Worm (Caenorhabditis elegans) whole organism, midembryonic: ENCODE data around the gene AH9.4.

Source experiments
- T22C8.4 ChIP-seq: fragments of 200-800 bp; sonication (Bioruptor generic); IDR thresholded peaks from 2 replicates; pipeline ENCODE4 v1.3.6; 2022; ENCODE audit warnings: missing genetic modification characterization, missing compliant biosample characterization
- cog-1 ChIP-seq: sonication (generic microtip); optimal IDR thresholded peaks from 2 replicates; lab custom pipeline; 2016; ENCODE audit warnings: missing genetic modification characterization, missing compliant biosample characterization
- flt-1 ChIP-seq: fragments of 200-800 bp; sonication (Bioruptor generic); IDR thresholded peaks from 2 replicates; pipeline ENCODE4 v1.3.6; 2022; ENCODE audit warnings: missing genetic modification characterization, missing compliant biosample characterization
- klf-2 ChIP-seq: fragments of 200-800 bp; sonication (Bioruptor generic); conservative IDR thresholded peaks from 2 replicates; pipeline ENCODE4 v1.3.6; 2022; ENCODE audit warnings: missing genetic modification reagents, missing genetic modification characterization, missing compliant biosample characterization
- med-1 ChIP-seq: sonication (generic microtip); optimal IDR thresholded peaks from 2 replicates; lab custom pipeline; 2017; ENCODE audit warnings: missing genetic modification characterization, mild to moderate bottlenecking, missing compliant biosample characterization, antibody characterized with exemption, missing genetic modification reagents; ENCODE audit not compliant: insufficient read depth
- ref-1 ChIP-seq: fragments of 200-800 bp; sonication (Bioruptor generic); conservative IDR thresholded peaks from 2 replicates; pipeline ENCODE4 v1.3.6; 2022; ENCODE audit warnings: missing genetic modification reagents, missing genetic modification characterization, missing compliant biosample characterization
- tab-1 ChIP-seq: fragments of 200-800 bp; sonication (Bioruptor generic); IDR thresholded peaks from 2 replicates; pipeline ENCODE4 v1.3.6; 2022; ENCODE audit warnings: missing genetic modification characterization, missing compliant biosample characterization
- ztf-23 ChIP-seq: fragments of 200-800 bp; sonication (Bioruptor generic); IDR thresholded peaks from 2 replicates; pipeline ENCODE4 v1.3.6; 2022; ENCODE audit warnings: missing genetic modification reagents, missing genetic modification characterization, missing compliant biosample characterization
- ztf-29 ChIP-seq: fragments of 200-800 bp; sonication (Bioruptor generic); IDR thresholded peaks from 2 replicates; pipeline ENCODE4 v1.3.6; 2022; ENCODE audit warnings: missing genetic modification reagents, missing genetic modification characterization, missing compliant biosample characterization

The AH9.4 gene

ce11 chrX:2265069-2265468 is 9.1 kb downstream of the AH9.4 start:
- TF ChIP-seq flt-1 (GFP tag; lab: Robert Waterston, UW): no peak
- TF ChIP-seq klf-2 (GFP tag; lab: Robert Waterston, UW): no peak
- TF ChIP-seq med-1 (GFP tag; lab: Kevin White, UChicago): no peak
- TF ChIP-seq ref-1: no peak
- TF ChIP-seq ztf-29 (GFP tag; lab: Robert Waterston, UW): no peak
- no peak for TF ChIP-seq cog-1 (tag; lab: Kevin White, UChicago)
- TF ChIP-seq T22C8.4 (GFP tag; lab: Robert Waterston, UW): no peak
- TF ChIP-seq tab-1 (GFP tag; lab: Robert Waterston, UW): no peak
- TF ChIP-seq ztf-23: no peak

DNA sequence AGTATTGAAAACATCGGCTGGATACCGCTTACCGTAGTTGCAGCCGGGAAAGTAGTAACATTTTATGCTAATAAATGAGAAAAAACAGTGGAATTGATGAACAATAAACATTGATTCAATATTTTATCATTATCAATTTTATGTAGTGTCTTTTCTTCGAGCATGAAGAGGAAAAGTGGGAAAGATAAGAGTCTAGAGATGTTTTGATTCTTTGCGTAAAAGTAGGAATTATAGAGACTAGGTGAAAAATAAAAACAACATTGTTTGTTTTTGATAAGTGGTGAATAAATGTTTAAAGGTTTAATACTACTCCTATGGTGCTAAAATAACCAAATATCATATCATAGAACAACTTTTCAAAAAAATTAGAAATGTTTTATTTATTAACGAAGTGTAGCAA is 11.7 kb downstream of the AH9.4 start:
- no peak for TF ChIP-seq tab-1 (GFP tag; lab: Robert Waterston, UW)
- TF ChIP-seq T22C8.4 (GFP tag; lab: Robert Waterston, UW): no peak
- TF ChIP-seq klf-2 (GFP tag; lab: Robert Waterston, UW): no peak
- no peak for TF ChIP-seq ztf-29 (GFP tag; lab: Robert Waterston, UW)
- TF ChIP-seq ref-1: no peak
- TF ChIP-seq med-1 (GFP tag; lab: Kevin White, UChicago): no peak
- TF ChIP-seq cog-1 (tag; lab: Kevin White, UChicago): no peak
- TF ChIP-seq flt-1 (GFP tag; lab: Robert Waterston, UW): no peak
- no peak for TF ChIP-seq ztf-23

ce11 chrX:2261003-2261402 is 13.1 kb downstream of the AH9.4 start, which contains the start of gene AH9.3:
AH9.3 (minus strand) TSS chrX:2261103.
- TF ChIP-seq med-1 (GFP tag; lab: Kevin White, UChicago) (no peak), tab-1 (GFP tag; lab: Robert Waterston, UW) (no peak), klf-2 (GFP tag; lab: Robert Waterston, UW) (no peak), T22C8.4 (GFP tag; lab: Robert Waterston, UW) (no peak), ztf-23 (no peak), cog-1 (tag; lab: Kevin White, UChicago) (no peak)

ce11 chrX:2258404-2258803 is 15.7 kb downstream of the AH9.4 start:
- TF ChIP-seq cog-1 (tag; lab: Kevin White, UChicago) (no peak), flt-1 (GFP tag; lab: Robert Waterston, UW) (no peak), med-1 (GFP tag; lab: Kevin White, UChicago) (no peak)

DNA sequence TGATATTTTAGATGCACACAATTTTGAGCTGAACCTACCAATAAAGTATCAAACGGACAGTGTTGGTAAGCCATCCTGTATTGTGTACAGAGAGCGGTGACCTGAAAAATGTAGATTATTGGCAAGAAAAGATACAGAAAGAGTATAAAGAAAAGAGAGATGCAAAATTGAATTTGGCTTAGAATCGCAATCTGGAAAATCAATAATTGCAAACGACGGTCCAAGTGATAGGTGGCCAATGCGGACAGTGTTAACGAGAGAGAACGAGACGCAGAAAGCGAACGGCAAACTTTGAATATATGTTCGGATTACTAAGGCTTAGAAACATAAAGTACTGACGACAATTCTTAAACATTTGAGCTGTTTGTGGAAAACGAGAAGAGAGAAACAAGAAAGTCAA is 16.1 kb downstream of the AH9.4 start, which contains the start of gene crn-4:
crn-4 (minus strand) TSS at position 101 of the 400 bp plus-strand sequence.
- no peak for TF ChIP-seq tab-1 (GFP tag; lab: Robert Waterston, UW)

ce11 chrX:2246908-2247307 is 27.2 kb downstream of the AH9.4 start, which contains the start of gene AH9.1:
AH9.1 (minus strand) TSS chrX:2247008.
- TF ChIP-seq ztf-23: no peak
- TF ChIP-seq med-1 (GFP tag; lab: Kevin White, UChicago): no peak
- TF ChIP-seq klf-2 (GFP tag; lab: Robert Waterston, UW): no peak
- TF ChIP-seq tab-1 (GFP tag; lab: Robert Waterston, UW): no peak
- TF ChIP-seq ref-1: no peak
- TF ChIP-seq ztf-29 (GFP tag; lab: Robert Waterston, UW): no peak
- no peak for TF ChIP-seq flt-1 (GFP tag; lab: Robert Waterston, UW)
- no peak for TF ChIP-seq cog-1 (tag; lab: Kevin White, UChicago)
- no peak for TF ChIP-seq T22C8.4 (GFP tag; lab: Robert Waterston, UW)

DNA sequence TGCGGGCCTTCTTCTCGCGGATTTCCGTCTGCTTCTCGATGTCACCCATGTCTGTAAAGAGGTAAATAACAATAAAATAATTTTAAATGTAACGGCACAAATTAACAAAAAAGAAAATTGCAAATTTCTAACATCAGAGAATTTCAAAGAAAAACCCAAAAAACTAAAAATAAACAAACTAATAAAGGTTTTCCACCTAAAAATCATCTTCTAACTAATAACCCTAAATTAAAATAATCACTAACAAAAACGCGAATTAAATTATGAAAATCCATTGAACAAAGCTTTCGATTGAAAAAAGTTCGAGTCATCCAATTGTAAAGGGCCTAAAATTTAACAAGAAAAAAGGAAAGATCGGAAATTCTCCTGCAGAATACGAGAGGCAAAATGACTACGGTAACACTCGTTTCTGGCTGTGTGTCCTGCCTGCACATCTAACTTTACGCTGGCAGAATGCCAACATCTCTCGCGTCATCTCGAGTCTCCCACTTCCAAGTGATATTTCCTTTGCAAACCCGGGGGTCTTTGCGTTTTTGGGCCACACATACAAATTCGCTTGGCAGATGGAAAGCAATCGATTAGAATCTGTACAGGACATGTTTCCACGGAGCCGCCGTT is 31.5 kb downstream of the AH9.4 start, which contains the start of gene rpl-11.2:
rpl-11.2 (minus strand) TSS at position 51 of the 618 bp plus-strand sequence.
- TF ChIP-seq cog-1 (tag; lab: Kevin White, UChicago) (peak; percentile 82), flt-1 (GFP tag; lab: Robert Waterston, UW) (peak; percentile 49; the same call in 1 of the 2 replicates), T22C8.4 (GFP tag; lab: Robert Waterston, UW) (peak; percentile 59), klf-2 (GFP tag; lab: Robert Waterston, UW) (no peak), ztf-23 (peak; percentile 69; the same call in 1 of the 2 replicates)

- TF ChIP-seq ztf-23 (no peak), ref-1 (no peak), med-1 (GFP tag; lab: Kevin White, UChicago) (no peak), klf-2 (GFP tag; lab: Robert Waterston, UW) (no peak), ztf-29 (GFP tag; lab: Robert Waterston, UW) (no peak), cog-1 (tag; lab: Kevin White, UChicago) (no peak), tab-1 (GFP tag; lab: Robert Waterston, UW) (no peak), T22C8.4 (GFP tag; lab: Robert Waterston, UW) (no peak), flt-1 (GFP tag; lab: Robert Waterston, UW) (no peak)
Observed at ce11 chrX:2241147-2241798, 32.9 kb downstream of the AH9.4 start.

ce11 chrX:2237438-2237961 is 36.6 kb downstream of the AH9.4 start, which contains the start of gene vha-15:
vha-15 (plus strand) TSS chrX:2237911.
- TF ChIP-seq T22C8.4 (GFP tag; lab: Robert Waterston, UW) (peak; percentile 85), ztf-23 (0 out of 2 replicates have a peak, but pooled peaks have one; percentile 15), cog-1 (tag; lab: Kevin White, UChicago) (peak; percentile 62), flt-1 (GFP tag; lab: Robert Waterston, UW) (no peak)
